Worm (Caenorhabditis elegans): ENCODE data around the gene twk-35.

The twk-35 gene

DNA sequence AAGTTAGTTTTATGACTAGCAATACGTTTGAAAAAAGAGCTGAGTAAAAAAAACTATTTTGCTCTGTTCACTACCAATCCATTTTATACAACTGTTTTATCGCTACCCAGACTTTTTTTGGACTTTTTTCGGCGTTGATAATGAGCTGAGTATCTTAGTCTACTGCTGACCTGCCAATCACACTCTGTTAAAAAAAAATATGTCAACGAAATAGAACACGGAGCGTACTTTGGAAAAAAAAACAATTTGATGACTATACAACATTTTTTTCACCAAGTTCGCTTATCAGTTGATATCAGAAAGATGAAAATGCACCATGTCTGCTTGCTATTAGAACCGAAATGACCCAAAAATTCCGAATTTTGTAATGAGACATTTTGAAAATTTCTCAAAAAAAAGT, 47.0 kb downstream of the twk-35 start (continued):
- TF ChIP-seq daf-16 (GFP tag; optimal IDR thresholded peaks at IDR 0.05), result no peak
- TF ChIP-seq daf-16 (tag; optimal IDR thresholded peaks at IDR 0.05), result peak; percentile 62
- TF ChIP-seq tra-1 (GFP tag; IDR thresholded peaks at IDR 0.05), result 0 out of 2 replicates have a peak, but pooled peaks have one; percentile 13
- TF ChIP-seq lin-13 (GFP tag; optimal IDR thresholded peaks at IDR 0.05), result no peak
- no peak for TF ChIP-seq Y105C5A.15 (GFP tag; IDR thresholded peaks at IDR 0.05)
- TF ChIP-seq cey-2 (tag; optimal IDR thresholded peaks at IDR 0.05; ENCODE audit: borderline replicate concordance, insufficient read depth), result no peak
- TF ChIP-seq nhr-77 (tag; optimal IDR thresholded peaks at IDR 0.05), result no peak

DNA sequence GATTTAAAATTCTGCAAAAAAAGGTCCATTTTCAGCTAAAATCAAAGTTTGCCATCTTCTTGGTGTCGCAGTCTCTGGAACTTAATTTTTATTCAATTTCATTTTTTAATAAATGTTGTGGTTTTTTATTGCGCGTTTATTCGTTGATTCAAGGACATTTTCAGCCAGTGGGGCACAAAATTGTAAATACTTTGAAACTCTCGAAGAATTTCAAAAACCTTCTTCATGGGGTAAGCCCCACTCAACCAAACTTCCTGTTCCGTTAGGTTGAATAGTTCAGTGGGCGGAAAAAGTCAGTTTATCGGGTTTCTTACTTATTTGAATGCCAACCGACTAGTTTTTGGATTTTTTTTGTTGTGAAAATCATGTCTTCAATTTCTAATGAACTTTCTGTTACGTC, 47.4 kb downstream of the twk-35 start, which contains the start of gene ttll-9:
TSS of gene ttll-9 (plus strand) at position 301 of the 400 bp plus-strand sequence.
- TF ChIP-seq hif-1 (tag; optimal IDR thresholded peaks at IDR 0.05) (no peak), lin-29 (GFP tag; IDR thresholded peaks at IDR 0.05) (no peak), tra-1 (GFP tag; IDR thresholded peaks at IDR 0.05) (no peak), ztf-11 (tag; optimal IDR thresholded peaks at IDR 0.05) (no peak), mep-1 (tag; optimal IDR thresholded peaks at IDR 0.05) (no peak), madf-9 (GFP tag; conservative IDR thresholded peaks at IDR 0.05) (no peak), aha-1 (tag) (no peak), zip-11 (GFP tag; IDR thresholded peaks at IDR 0.05) (no peak)

DNA sequence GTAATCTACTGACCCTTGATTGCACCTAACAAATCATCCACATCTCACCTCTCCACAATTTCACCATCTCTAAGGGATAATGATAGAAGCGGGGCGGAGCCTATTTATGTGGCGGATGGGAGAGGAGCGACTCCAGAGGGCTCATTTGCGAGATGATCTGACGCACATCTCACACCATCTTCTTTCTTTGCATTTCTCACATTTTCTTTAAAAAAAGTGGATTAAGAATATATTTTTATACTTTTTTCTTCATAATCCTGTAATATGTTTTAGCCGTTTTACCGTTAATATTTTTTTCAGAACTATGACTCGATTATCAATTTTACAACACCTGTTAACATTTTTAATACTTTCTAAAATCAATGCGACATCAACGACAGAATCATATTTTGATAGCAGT, 52.4 kb downstream of the twk-35 start, which contains the start of gene pbo-5:
TSS of gene pbo-5 (plus strand) at position 301 of the 400 bp plus-strand sequence.
- TF ChIP-seq lin-1 (GFP tag; IDR thresholded peaks at IDR 0.05) (no peak), aha-1 (tag) (peak; percentile 24), dmd-8 (GFP tag; IDR thresholded peaks at IDR 0.05) (no peak), nhr-42 (GFP tag; IDR thresholded peaks at IDR 0.05) (no peak)

Measured in whole organism, L4 larva.